Worm (Caenorhabditis elegans) whole organism, young adult: Measurements from ENCODE around the gene gldi-4.

Experiments
- C06A6.2 ChIP-seq: fragments of 200-800 bp; sonication (Bioruptor generic); conservative IDR thresholded peaks from 2 replicates; pipeline ENCODE4 v1.3.6; 2022; ENCODE audit warnings: missing genetic modification characterization, missing compliant biosample characterization
- C17E4.6 ChIP-seq: fragments of 200-800 bp; sonication (Bioruptor generic); IDR thresholded peaks from 2 replicates; pipeline ENCODE4 v1.3.6; 2022; ENCODE audit warnings: missing genetic modification reagents, missing genetic modification characterization, missing compliant biosample characterization
- D2030.7 ChIP-seq: fragments of 200-800 bp; sonication (Bioruptor generic); IDR thresholded peaks from 2 replicates; pipeline ENCODE4 v1.3.6; 2022; ENCODE audit warnings: missing genetic modification reagents, missing genetic modification characterization, missing compliant biosample characterization
- F33H1.4 ChIP-seq: fragments of 200-800 bp; sonication (Bioruptor generic); IDR thresholded peaks from 2 replicates; pipeline ENCODE4 v1.3.6; 2022; ENCODE audit warnings: missing genetic modification reagents, missing genetic modification characterization, missing compliant biosample characterization
- F39B2.1 ChIP-seq: fragments of 200-800 bp; sonication (Bioruptor generic); IDR thresholded peaks from 2 replicates; pipeline ENCODE4 v1.3.6; 2022; ENCODE audit warnings: missing genetic modification reagents, missing genetic modification characterization, missing compliant biosample characterization
- Y53G8AR.9 ChIP-seq: fragments of 200-800 bp; sonication (Bioruptor generic); conservative IDR thresholded peaks from 2 replicates; pipeline ENCODE4 v1.3.6; 2022; ENCODE audit warnings: missing genetic modification reagents, missing genetic modification characterization, missing compliant biosample characterization
- Y95B8A.8 ChIP-seq: fragments of 200-800 bp; sonication (Bioruptor generic); IDR thresholded peaks from 2 replicates; pipeline ENCODE4 v1.3.6; 2022; ENCODE audit warnings: missing genetic modification reagents, missing genetic modification characterization, missing compliant biosample characterization
- akir-1 ChIP-seq: fragments of 200-800 bp; sonication (Bioruptor generic); optimal IDR thresholded peaks from 2 replicates; lab custom pipeline; 2018; ENCODE audit warnings: mild to moderate bottlenecking, missing genetic modification characterization, moderate library complexity, missing compliant biosample characterization
- attf-5 ChIP-seq: fragments of 200-800 bp; sonication (Bioruptor generic); optimal IDR thresholded peaks from 2 replicates; lab custom pipeline; 2018; ENCODE audit warnings: mild to moderate bottlenecking, missing genetic modification characterization, missing compliant biosample characterization
- attf-6 ChIP-seq: fragments of 200-800 bp; sonication (Bioruptor generic); IDR thresholded peaks from 2 replicates; pipeline ENCODE4 v1.3.6; 2022; ENCODE audit warnings: missing genetic modification reagents, missing genetic modification characterization, missing compliant biosample characterization
- bed-1 ChIP-seq: fragments of 200-800 bp; sonication (Bioruptor generic); IDR thresholded peaks from 2 replicates; pipeline ENCODE4 v1.3.6; 2022; ENCODE audit warnings: missing genetic modification reagents, missing genetic modification characterization, missing compliant biosample characterization
- bed-2 ChIP-seq: fragments of 200-800 bp; sonication (Bioruptor generic); IDR thresholded peaks from 2 replicates; pipeline ENCODE4 v1.3.6; 2022; ENCODE audit warnings: missing genetic modification reagents, missing genetic modification characterization, missing compliant biosample characterization
- cebp-1 ChIP-seq, 2 experiments: fragments of 200-800 bp in 1 of 2; sonication (Bioruptor generic) in 1 of 2; sonication (generic microtip) in 1 of 2; IDR thresholded peaks in 1 of 2; optimal IDR thresholded peaks in 1 of 2; 2 replicates each; pipeline versions ENCODE4 v1.3.6 to Lab custom; 2017 to 2022; ENCODE audit warnings: missing compliant biosample characterization in 2 of 2, missing genetic modification characterization in 2 of 2, mild to moderate bottlenecking in 1 of 2, missing genetic modification reagents in 1 of 2, moderate library complexity in 1 of 2
- cebp-2 ChIP-seq: fragments of 200-800 bp; sonication (Bioruptor generic); IDR thresholded peaks from 2 replicates; pipeline ENCODE4 v1.3.6; 2022; ENCODE audit warnings: missing genetic modification characterization, missing compliant biosample characterization
- ceh-100 ChIP-seq: fragments of 200-800 bp; sonication (Bioruptor generic); IDR thresholded peaks from 2 replicates; pipeline ENCODE4 v1.3.6; 2022; ENCODE audit warnings: missing genetic modification reagents, missing genetic modification characterization, missing compliant biosample characterization
- ceh-58 ChIP-seq: fragments of 200-800 bp; sonication (Bioruptor generic); IDR thresholded peaks from 2 replicates; pipeline ENCODE4 v1.3.6; 2022; ENCODE audit warnings: missing genetic modification characterization, missing compliant biosample characterization
- ceh-79 ChIP-seq: sonication (generic microtip); optimal IDR thresholded peaks from 2 replicates; lab custom pipeline; 2017; ENCODE audit warnings: mild to moderate bottlenecking, missing genetic modification characterization, missing compliant biosample characterization
- ceh-91 ChIP-seq: fragments of 200-800 bp; sonication (Bioruptor generic); IDR thresholded peaks from 2 replicates; pipeline ENCODE4 v1.3.6; 2022; ENCODE audit warnings: missing genetic modification reagents, missing genetic modification characterization, missing compliant biosample characterization
- efl-1 ChIP-seq: fragments of 150-350 bp; optimal IDR thresholded peaks from 2 replicates; lab custom pipeline; 2014; ENCODE audit warnings: missing biosample characterization, missing genetic modification reagents, missing genetic modification characterization
- egl-18 ChIP-seq: fragments of 200-800 bp; sonication (Bioruptor generic); IDR thresholded peaks from 2 replicates; pipeline ENCODE4 v1.3.6; 2022; ENCODE audit warnings: missing genetic modification reagents, missing genetic modification characterization, missing compliant biosample characterization
- egrh-3 ChIP-seq: fragments of 200-800 bp; sonication (Bioruptor generic); IDR thresholded peaks from 2 replicates; pipeline ENCODE4 v1.3.6; 2022; ENCODE audit warnings: missing genetic modification reagents, missing genetic modification characterization, missing compliant biosample characterization
- ekl-4 ChIP-seq: fragments of 200-800 bp; sonication (Bioruptor generic); IDR thresholded peaks from 2 replicates; pipeline ENCODE4 v1.3.6; 2022; ENCODE audit warnings: missing genetic modification reagents, missing genetic modification characterization, missing compliant biosample characterization
- ets-4 ChIP-seq: fragments of 200-800 bp; sonication (Bioruptor generic); optimal IDR thresholded peaks from 2 replicates; lab custom pipeline; 2018; ENCODE audit warnings: mild to moderate bottlenecking, missing genetic modification characterization, missing compliant biosample characterization
- hlh-12 ChIP-seq: sonication (generic microtip); optimal IDR thresholded peaks from 2 replicates; lab custom pipeline; 2016; ENCODE audit warnings: missing genetic modification characterization, missing compliant biosample characterization
- hmg-1.2 ChIP-seq: fragments of 200-800 bp; sonication (Bioruptor generic); IDR thresholded peaks from 2 replicates; pipeline ENCODE4 v1.3.6; 2022; ENCODE audit warnings: missing genetic modification reagents, missing genetic modification characterization, missing compliant biosample characterization
- hsf-1 ChIP-seq: fragments of 200-800 bp; sonication (Bioruptor generic); IDR thresholded peaks from 2 replicates; pipeline ENCODE4 v1.3.6; 2022; ENCODE audit warnings: missing genetic modification reagents, missing genetic modification characterization, missing compliant biosample characterization
- let-607 ChIP-seq, 2 experiments: fragments of 200-800 bp in 1 of 2; sonication (Bioruptor generic) in 1 of 2; sonication (generic microtip) in 1 of 2; optimal IDR thresholded peaks; 2 replicates each; lab custom pipeline; 2016 to 2018; ENCODE audit warnings: mild to moderate bottlenecking in 2 of 2, missing compliant biosample characterization in 2 of 2, missing genetic modification characterization in 2 of 2, moderate library complexity in 2 of 2, missing genotype in 1 of 2
- lin-40 ChIP-seq: sonication (generic microtip); optimal IDR thresholded peaks from 2 replicates; lab custom pipeline; 2016; ENCODE audit warnings: missing genetic modification characterization, mild to moderate bottlenecking, missing compliant biosample characterization, missing genotype, missing genetic modification reagents
- lir-1 ChIP-seq: fragments of 200-800 bp; sonication (Bioruptor generic); conservative IDR thresholded peaks from 2 replicates; pipeline ENCODE4 v1.3.6; 2022; ENCODE audit warnings: missing genetic modification reagents, missing genetic modification characterization, missing compliant biosample characterization
- madf-3 ChIP-seq: fragments of 200-800 bp; sonication (Bioruptor generic); IDR thresholded peaks from 2 replicates; pipeline ENCODE4 v1.3.6; 2022; ENCODE audit warnings: missing genetic modification reagents, missing genetic modification characterization, missing compliant biosample characterization
- nfya-1 ChIP-seq: sonication (generic microtip); optimal IDR thresholded peaks from 2 replicates; lab custom pipeline; 2017; ENCODE audit warnings: antibody characterized with exemption, missing compliant biosample characterization, missing genetic modification characterization, borderline replicate concordance; ENCODE audit not compliant: insufficient read depth
- nfyb-1 ChIP-seq: fragments of 200-800 bp; sonication (Bioruptor generic); IDR thresholded peaks from 2 replicates; pipeline ENCODE4 v1.3.6; 2022; ENCODE audit warnings: missing genetic modification reagents, missing genetic modification characterization, missing compliant biosample characterization
- nhr-120 ChIP-seq: fragments of 200-800 bp; sonication (Bioruptor generic); IDR thresholded peaks from 2 replicates; pipeline ENCODE4 v1.3.6; 2022; ENCODE audit warnings: missing genetic modification characterization, missing compliant biosample characterization
- nhr-80 ChIP-seq: sonication (generic microtip); optimal IDR thresholded peaks from 2 replicates; lab custom pipeline; 2016; ENCODE audit warnings: missing genetic modification characterization, missing compliant biosample characterization
- nhr-90 ChIP-seq: sonication (generic microtip); optimal IDR thresholded peaks from 2 replicates; lab custom pipeline; 2016; ENCODE audit warnings: missing genotype, mild to moderate bottlenecking, missing genetic modification characterization, missing compliant biosample characterization
- pbrm-1 ChIP-seq: fragments of 200-800 bp; sonication (Bioruptor generic); IDR thresholded peaks from 2 replicates; pipeline ENCODE4 v1.3.6; 2022; ENCODE audit warnings: missing genetic modification reagents, missing genetic modification characterization, missing compliant biosample characterization
- rpc-1 ChIP-seq, 2 experiments: fragments of 150-350 bp in 1 of 2; sonication (generic microtip) in 1 of 2; optimal IDR thresholded peaks; 2 replicates each; lab custom pipeline; 2014 to 2018; ENCODE audit warnings: missing biosample characterization in 1 of 2, missing genetic modification characterization in 1 of 2, missing genetic modification reagents in 1 of 2, missing genotype in 1 of 2
- somi-1 ChIP-seq: fragments of 200-800 bp; sonication (Bioruptor generic); optimal IDR thresholded peaks from 2 replicates; lab custom pipeline; 2018; ENCODE audit warnings: mild to moderate bottlenecking, missing genetic modification characterization, missing compliant biosample characterization
- tlf-1 ChIP-seq: fragments of 200-800 bp; sonication (Bioruptor generic); optimal IDR thresholded peaks from 2 replicates; lab custom pipeline; 2018; ENCODE audit warnings: mild to moderate bottlenecking, missing genetic modification characterization, missing compliant biosample characterization
- unc-130 ChIP-seq: sonication (generic microtip); optimal IDR thresholded peaks from 2 replicates; lab custom pipeline; 2016; ENCODE audit warnings: missing genetic modification reagents, missing genetic modification characterization, missing compliant biosample characterization
- unc-62 ChIP-seq: fragments of 150-350 bp; optimal IDR thresholded peaks from 2 replicates; lab custom pipeline; 2014; ENCODE audit warnings: missing biosample characterization, missing genetic modification reagents, missing genetic modification characterization
- xnd-1 ChIP-seq: sonication (generic microtip); optimal IDR thresholded peaks from 2 replicates; lab custom pipeline; 2016; ENCODE audit warnings: missing genotype, missing genetic modification reagents, missing genetic modification characterization, missing compliant biosample characterization
- zfh-2 ChIP-seq: fragments of 200-800 bp; sonication (Bioruptor generic); conservative IDR thresholded peaks from 2 replicates; pipeline ENCODE4 v1.3.6; 2022; ENCODE audit warnings: missing genetic modification reagents, missing genetic modification characterization, missing compliant biosample characterization
- zim-3 ChIP-seq: sonication (generic microtip); optimal IDR thresholded peaks from 2 replicates; lab custom pipeline; 2017; ENCODE audit warnings: mild to moderate bottlenecking, missing genetic modification characterization, moderate library complexity, missing compliant biosample characterization
- ztf-18 ChIP-seq: sonication (generic microtip); optimal IDR thresholded peaks from 2 replicates; lab custom pipeline; 2016; ENCODE audit warnings: missing genotype, mild to moderate bottlenecking, missing genetic modification characterization, missing compliant biosample characterization
- ztf-25 ChIP-seq: fragments of 200-800 bp; sonication (Bioruptor generic); IDR thresholded peaks from 2 replicates; pipeline ENCODE4 v1.3.6; 2022; ENCODE audit warnings: missing genetic modification reagents, missing genetic modification characterization, missing compliant biosample characterization

Gene gldi-4

DNA sequence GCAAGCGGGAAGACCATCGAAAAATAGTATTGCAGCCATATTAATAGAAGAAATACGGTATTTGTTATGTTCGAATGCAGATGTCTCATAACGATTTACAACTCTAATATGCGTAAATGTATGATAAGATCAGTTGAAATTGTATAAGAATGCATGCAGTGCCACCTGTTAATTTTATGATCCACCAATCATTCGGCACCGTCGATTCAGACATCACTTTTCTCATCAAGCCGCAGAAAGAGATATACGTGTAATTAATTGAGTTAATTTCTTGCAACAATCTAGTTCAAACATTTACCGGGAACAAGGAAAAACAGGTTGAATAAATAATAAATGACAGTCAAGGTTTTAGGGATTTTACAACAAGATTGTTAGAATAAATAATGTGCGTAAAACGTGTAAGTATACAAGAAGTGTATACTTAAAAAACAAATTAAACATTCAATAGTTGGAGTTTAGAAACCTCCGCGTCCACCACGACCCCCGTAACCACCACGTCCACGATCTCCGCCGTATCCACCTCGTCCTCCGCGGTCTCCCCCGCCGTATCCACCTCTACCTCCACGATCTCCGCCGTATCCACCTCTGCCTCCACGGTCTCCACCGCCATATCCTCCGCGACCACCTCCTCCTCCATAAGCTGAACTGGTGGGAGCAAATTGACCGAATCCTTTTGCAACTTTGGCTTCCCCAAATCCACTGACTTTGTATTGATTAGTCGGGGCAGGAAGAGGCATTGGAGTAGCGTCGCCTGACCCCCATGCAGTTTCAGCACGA is 43.1 kb upstream of the gldi-4 start (continued):
- TF ChIP-seq hmg-1.2 (GFP tag; lab: Robert Waterston, UW) (peak; percentile 36; the same call in 1 of the 2 replicates), hsf-1 (GFP tag; lab: Robert Waterston, UW) (peak; percentile 80), ekl-4 (GFP tag; lab: Robert Waterston, UW) (peak; percentile 84), ceh-58 (GFP tag; lab: Robert Waterston, UW) (0 out of 2 replicates have a peak, but pooled peaks have one; percentile 66), D2030.7 (GFP tag; lab: Robert Waterston, UW) (no peak), pbrm-1 (peak; percentile 60), egl-18 (GFP tag; lab: Robert Waterston, UW) (peak; percentile 78; the same call in 1 of the 2 replicates), akir-1 (no peak), ztf-18 (tag; lab: Kevin White, UChicago) (peak; percentile 15), egrh-3 (peak; percentile 71; the same call in 1 of the 2 replicates), tlf-1 (GFP tag; lab: Kevin White, UChicago) (no peak), nhr-90 (no peak), lin-40 (tag; lab: Kevin White, UChicago) (no peak), F33H1.4 (GFP tag; lab: Robert Waterston, UW) (peak; percentile 44), xnd-1 (tag; lab: Kevin White, UChicago) (no peak), C17E4.6 (GFP tag; lab: Robert Waterston, UW) (no peak), efl-1 (GFP tag; lab: Kevin White, UChicago) (peak; percentile 0), lir-1 (GFP tag; lab: Robert Waterston, UW) (no peak), unc-62 (GFP tag; lab: Kevin White, UChicago) (no peak), somi-1 (no peak), nhr-120 (GFP tag; lab: Robert Waterston, UW) (0 out of 2 replicates have a peak, but pooled peaks have one; percentile 5), nhr-80 (tag; lab: Kevin White, UChicago) (no peak), cebp-2 (GFP tag; lab: Robert Waterston, UW) (peak; percentile 75; the same call in 1 of the 2 replicates), hlh-12 (tag; lab: Kevin White, UChicago) (no peak), ets-4 (GFP tag; lab: Kevin White, UChicago) (no peak), bed-2 (GFP tag; lab: Robert Waterston, UW) (no peak), bed-1 (GFP tag; lab: Robert Waterston, UW) (no peak), F39B2.1 (GFP tag; lab: Robert Waterston, UW) (peak; percentile 67; the same call in 1 of the 2 replicates), cebp-1 (GFP tag; IDR thresholded peaks at IDR 0.05; lab: Robert Waterston, UW) (no peak), cebp-1 (tag; optimal IDR thresholded peaks at IDR 0.05; lab: Kevin White, UChicago) (no peak), Y95B8A.8 (0 out of 2 replicates have a peak, but pooled peaks have one; percentile 35), madf-3 (peak; percentile 80), nfyb-1 (GFP tag; lab: Robert Waterston, UW) (no peak; the same call in 1 of the 2 replicates), ceh-91 (no peak), C06A6.2 (GFP tag; lab: Robert Waterston, UW) (no peak), Y53G8AR.9 (GFP tag; lab: Robert Waterston, UW) (peak; percentile 80), ceh-79 (no peak), ceh-100 (GFP tag; lab: Robert Waterston, UW) (peak; percentile 58; the same call in 1 of the 2 replicates), rpc-1 (optimal IDR thresholded peaks at IDR 0.05; lab: Kevin White, UChicago) (no peak), rpc-1 (tag; optimal IDR thresholded peaks at IDR 0.05; lab: Kevin White, UChicago) (no peak), attf-6 (peak; percentile 84), ztf-25 (GFP tag; lab: Robert Waterston, UW) (no peak), let-607 (tag; optimal IDR thresholded peaks at IDR 0.05; lab: Kevin White, UChicago) (no peak), zfh-2 (no peak), attf-5 (GFP tag; lab: Kevin White, UChicago) (no peak), zim-3 (tag; lab: Kevin White, UChicago) (no peak), unc-130 (GFP tag; lab: Kevin White, UChicago) (no peak), nfya-1 (tag; lab: Kevin White, UChicago) (no peak)
